Fruit fly (Drosophila melanogaster): Measurements from ENCODE around the gene Kyat.

Gene Kyat

dm6 chr3R:11812881-11813466 lies 9.3 kb downstream of the Kyat start, which contains the start of gene ClC-a:
Gene ClC-a, minus strand, starts transcription at chr3R:11813207.
- no peak for TF ChIP-seq toe (GFP tag; optimal IDR thresholded peaks at IDR 0.05)
- no peak for TF ChIP-seq cnc (optimal IDR thresholded peaks at IDR 0.05)
- no peak for TF ChIP-seq CG14711 (tag; optimal IDR thresholded peaks at IDR 0.05)
- peak; percentile 74 for TF ChIP-seq bab1 (GFP tag; optimal IDR thresholded peaks at IDR 0.05)
- no peak for TF ChIP-seq CG33017 (tag; optimal IDR thresholded peaks at IDR 0.05)
- peak; percentile 59 for TF ChIP-seq Mnt (GFP tag; optimal IDR thresholded peaks at IDR 0.05)
- no peak for TF ChIP-seq Crg-1 (GFP tag; optimal IDR thresholded peaks at IDR 0.05)
- TF ChIP-seq tj (GFP tag; optimal IDR thresholded peaks at IDR 0.05): peak; percentile 81
- no peak for TF ChIP-seq pad (GFP tag; optimal IDR thresholded peaks at IDR 0.05)
- no peak for TF ChIP-seq Clk (GFP tag; optimal IDR thresholded peaks at IDR 0.05)
- TF ChIP-seq Hr96 (GFP tag; optimal IDR thresholded peaks at IDR 0.05): no peak
- TF ChIP-seq CG1620 (GFP tag; optimal IDR thresholded peaks at IDR 0.05): no peak
- peak; percentile 18 for TF ChIP-seq ovo (GFP tag; optimal IDR thresholded peaks at IDR 0.05)
- TF ChIP-seq CG11617 (GFP tag; optimal IDR thresholded peaks at IDR 0.05): no peak
- no peak for TF ChIP-seq CG5204 (GFP tag; optimal IDR thresholded peaks at IDR 0.05)
- no peak for TF ChIP-seq CG7045 (GFP tag; optimal IDR thresholded peaks at IDR 0.05)
- TF ChIP-seq kay (GFP tag; ENCODE audit: borderline replicate concordance): peak; percentile 94
- peak; percentile 89 for TF ChIP-seq cic (GFP tag; optimal IDR thresholded peaks at IDR 0.05)
- no peak for TF ChIP-seq CG7101 (tag; optimal IDR thresholded peaks at IDR 0.05)
- TF ChIP-seq CG12768 (GFP tag; optimal IDR thresholded peaks at IDR 0.05): peak; percentile 9

- TF ChIP-seq kay (GFP tag; ENCODE audit: borderline replicate concordance) (peak; percentile 81), pad (GFP tag; optimal IDR thresholded peaks at IDR 0.05) (no peak)
Measured at dm6 chr3R:11812479-11812878, 9.8 kb downstream of the Kyat start.

- TF ChIP-seq CG33017 (tag; optimal IDR thresholded peaks at IDR 0.05): no peak
- TF ChIP-seq CG7101 (tag; optimal IDR thresholded peaks at IDR 0.05): no peak
- TF ChIP-seq CG7045 (GFP tag; optimal IDR thresholded peaks at IDR 0.05): no peak
- no peak for TF ChIP-seq Hr96 (GFP tag; optimal IDR thresholded peaks at IDR 0.05)
- TF ChIP-seq bab1 (GFP tag; optimal IDR thresholded peaks at IDR 0.05): no peak
- peak; percentile 56 for TF ChIP-seq kay (GFP tag; ENCODE audit: borderline replicate concordance)
- no peak for TF ChIP-seq pad (GFP tag; optimal IDR thresholded peaks at IDR 0.05)
- no peak for TF ChIP-seq CG5204 (GFP tag; optimal IDR thresholded peaks at IDR 0.05)
- no peak for TF ChIP-seq toe (GFP tag; optimal IDR thresholded peaks at IDR 0.05)
- TF ChIP-seq CG1620 (GFP tag; optimal IDR thresholded peaks at IDR 0.05): no peak
- peak; percentile 60 for TF ChIP-seq cic (GFP tag; optimal IDR thresholded peaks at IDR 0.05)
- TF ChIP-seq CG11617 (GFP tag; optimal IDR thresholded peaks at IDR 0.05): no peak
- no peak for TF ChIP-seq CG14711 (tag; optimal IDR thresholded peaks at IDR 0.05)
Measured at dm6 chr3R:11810831-11811484, 11.3 kb downstream of the Kyat start.

dm6 chr3R:11809620-11810019 lies 12.7 kb downstream of the Kyat start:
- TF ChIP-seq CG14711 (tag; optimal IDR thresholded peaks at IDR 0.05) (no peak), cnc (optimal IDR thresholded peaks at IDR 0.05) (no peak), CG33017 (tag; optimal IDR thresholded peaks at IDR 0.05) (no peak), CG11617 (GFP tag; optimal IDR thresholded peaks at IDR 0.05) (no peak), CG1620 (GFP tag; optimal IDR thresholded peaks at IDR 0.05) (no peak), kay (GFP tag; ENCODE audit: borderline replicate concordance) (no peak), bab1 (GFP tag; optimal IDR thresholded peaks at IDR 0.05) (no peak), tj (GFP tag; optimal IDR thresholded peaks at IDR 0.05) (no peak), Clk (GFP tag; optimal IDR thresholded peaks at IDR 0.05) (no peak)

- TF ChIP-seq Crg-1 (GFP tag; optimal IDR thresholded peaks at IDR 0.05): no peak
Measured at dm6 chr3R:11807641-11808040, 14.7 kb downstream of the Kyat start.

- no peak for TF ChIP-seq CG1620 (GFP tag; optimal IDR thresholded peaks at IDR 0.05)
- peak; percentile 19 for TF ChIP-seq CG33017 (tag; optimal IDR thresholded peaks at IDR 0.05)
- peak; percentile 17 for TF ChIP-seq toe (GFP tag; optimal IDR thresholded peaks at IDR 0.05)
- no peak for TF ChIP-seq Hr96 (GFP tag; optimal IDR thresholded peaks at IDR 0.05)
- TF ChIP-seq CG7101 (tag; optimal IDR thresholded peaks at IDR 0.05): peak; percentile 13
- no peak for TF ChIP-seq pad (GFP tag; optimal IDR thresholded peaks at IDR 0.05)
Measured at dm6 chr3R:11806753-11807152, 15.5 kb downstream of the Kyat start.

- peak; percentile 28 for TF ChIP-seq CG7101 (tag; optimal IDR thresholded peaks at IDR 0.05)
- peak; percentile 23 for TF ChIP-seq CG11617 (GFP tag; optimal IDR thresholded peaks at IDR 0.05)
- peak; percentile 43 for TF ChIP-seq kay (GFP tag; ENCODE audit: borderline replicate concordance)
- no peak for TF ChIP-seq CG12768 (GFP tag; optimal IDR thresholded peaks at IDR 0.05)
Measured at dm6 chr3R:11805584-11805983, 16.7 kb downstream of the Kyat start.
